Fruit fly (Drosophila melanogaster): ENCODE data around the gene Abp1.

Gene Abp1

dm6 chr3L:13442400-13442799, 43.7 kb downstream of the Abp1 start, which contains the start of gene cmb (continued):
- TF ChIP-seq vnd (GFP tag; IDR thresholded peaks at IDR 0.05; ENCODE audit: partially characterized antibody), result no peak
- peak; percentile 46 for TF ChIP-seq pzg (GFP tag; optimal IDR thresholded peaks at IDR 0.05)
- no peak for TF ChIP-seq tup (GFP tag; optimal IDR thresholded peaks at IDR 0.05)
- TF ChIP-seq ems (GFP tag; optimal IDR thresholded peaks at IDR 0.05), result no peak
- TF ChIP-seq trem (tag; optimal IDR thresholded peaks at IDR 0.05), result peak; percentile 40
- peak; percentile 43 for TF ChIP-seq CTCF (GFP tag; optimal IDR thresholded peaks at IDR 0.05)
- no peak for TF ChIP-seq psq (GFP tag; optimal IDR thresholded peaks at IDR 0.05)
- no peak for TF ChIP-seq Camta (GFP tag; optimal IDR thresholded peaks at IDR 0.05)
- no peak for TF ChIP-seq B-H2 (GFP tag; optimal IDR thresholded peaks at IDR 0.05)
- TF ChIP-seq disco-r (GFP tag; optimal IDR thresholded peaks at IDR 0.05), result no peak
- no peak for TF ChIP-seq cwo (GFP tag; optimal IDR thresholded peaks at IDR 0.05)
- TF ChIP-seq BEAF-32 (GFP tag; optimal IDR thresholded peaks at IDR 0.05), result peak; percentile 15
- TF ChIP-seq Fer3 (tag; optimal IDR thresholded peaks at IDR 0.05), result no peak
- no peak for TF ChIP-seq CG10543 (GFP tag; optimal IDR thresholded peaks at IDR 0.05)
- TF ChIP-seq CG17568 (GFP tag; optimal IDR thresholded peaks at IDR 0.05), result no peak
- TF ChIP-seq trh (GFP tag; optimal IDR thresholded peaks at IDR 0.05), result no peak
- no peak for TF ChIP-seq CG17802 (tag; optimal IDR thresholded peaks at IDR 0.05)
- TF ChIP-seq CG9932 (GFP tag; IDR thresholded peaks at IDR 0.05), result no peak
- TF ChIP-seq CG10321 (GFP tag; IDR thresholded peaks at IDR 0.05), result no peak
- no peak for TF ChIP-seq pita (GFP tag; optimal IDR thresholded peaks at IDR 0.05)
- no peak for TF ChIP-seq Max (GFP tag; optimal IDR thresholded peaks at IDR 0.05)
- TF ChIP-seq NC2β (GFP tag; optimal IDR thresholded peaks at IDR 0.05), result no peak
- peak; percentile 69 for TF ChIP-seq CG9797 (GFP tag; optimal IDR thresholded peaks at IDR 0.05)
- TF ChIP-seq Deaf1 (tag; optimal IDR thresholded peaks at IDR 0.05), result no peak
- no peak for TF ChIP-seq CG11696 (GFP tag; IDR thresholded peaks at IDR 0.05)
- TF ChIP-seq CG10267 (tag; optimal IDR thresholded peaks at IDR 0.05), result peak; percentile 19
- TF ChIP-seq nmo (GFP tag; optimal IDR thresholded peaks at IDR 0.05), result peak; percentile 8
- TF ChIP-seq Vsx1 (GFP tag; optimal IDR thresholded peaks at IDR 0.05), result no peak
- no peak for TF ChIP-seq CG4282 (GFP tag; optimal IDR thresholded peaks at IDR 0.05)
- peak; percentile 46 for TF ChIP-seq CG15514 (GFP tag; optimal IDR thresholded peaks at IDR 0.05)
- no peak for TF ChIP-seq CG3726 (GFP tag; IDR thresholded peaks at IDR 0.05)
- no peak for TF ChIP-seq NfI (GFP tag; optimal IDR thresholded peaks at IDR 0.05)
- TF ChIP-seq stwl (tag; optimal IDR thresholded peaks at IDR 0.05), result peak; percentile 89
- TF ChIP-seq HLHmδ (GFP tag; optimal IDR thresholded peaks at IDR 0.05), result no peak
- no peak for TF ChIP-seq CG7963 (GFP tag; IDR thresholded peaks at IDR 0.05; ENCODE audit: partially characterized antibody)
- TF ChIP-seq CG2712 (tag; optimal IDR thresholded peaks at IDR 0.05), result peak; percentile 47
- peak; percentile 67 for TF ChIP-seq Ets65A (GFP tag)
- no peak for TF ChIP-seq CG30020 (tag; optimal IDR thresholded peaks at IDR 0.05)
- no peak for TF ChIP-seq CG7786 (GFP tag; optimal IDR thresholded peaks at IDR 0.05)
- TF ChIP-seq CG2889 (GFP tag; IDR thresholded peaks at IDR 0.05), result no peak
- no peak for TF ChIP-seq CG7372 (GFP tag; IDR thresholded peaks at IDR 0.05)
- no peak for TF ChIP-seq Dll (GFP tag; IDR thresholded peaks at IDR 0.05; ENCODE audit: partially characterized antibody)
- no peak for TF ChIP-seq H2.0 (GFP tag; IDR thresholded peaks at IDR 0.05)
- TF ChIP-seq dpn (GFP tag; optimal IDR thresholded peaks at IDR 0.05), result no peak
- no peak for TF ChIP-seq CG3163 (GFP tag; optimal IDR thresholded peaks at IDR 0.05)
- TF ChIP-seq odd (GFP tag; optimal IDR thresholded peaks at IDR 0.05), result no peak
- no peak for TF ChIP-seq Gug (GFP tag; IDR thresholded peaks at IDR 0.05)
- no peak for TF ChIP-seq Hr78 (GFP tag; optimal IDR thresholded peaks at IDR 0.05)
- TF ChIP-seq CG6683 (GFP tag; optimal IDR thresholded peaks at IDR 0.05), result no peak
- TF ChIP-seq slbo (GFP tag; IDR thresholded peaks at IDR 0.05), result no peak
- TF ChIP-seq Lim3 (GFP tag; IDR thresholded peaks at IDR 0.05), result no peak

All from whole organism, embryonic.